Worm (Caenorhabditis elegans) whole organism, L2 larva: ENCODE measurements around the gene sor-1.

Source experiments
- alr-1 ChIP-seq: fragments of 150-350 bp; optimal IDR thresholded peaks from 2 replicates; lab custom pipeline; 2014; ENCODE audit warnings: missing biosample characterization, missing genetic modification characterization
- ama-1 ChIP-seq: fragments of 150-350 bp; optimal IDR thresholded peaks from 2 replicates; lab custom pipeline; 2018; ENCODE audit warnings: inconsistent platforms
- fos-1 ChIP-seq: fragments of 150-350 bp; optimal IDR thresholded peaks from 2 replicates; lab custom pipeline; 2014; ENCODE audit warnings: missing biosample characterization, missing genetic modification characterization
- lin-13 ChIP-seq: fragments of 150-350 bp; optimal IDR thresholded peaks from 2 replicates; lab custom pipeline; 2014; ENCODE audit warnings: missing biosample characterization, missing genetic modification reagents, missing genetic modification characterization
- lsy-2 ChIP-seq, 2 experiments: fragments of 150-350 bp in 1 of 2; sonication (generic microtip) in 1 of 2; optimal IDR thresholded peaks; 2 replicates each; lab custom pipeline; 2014 to 2017; ENCODE audit warnings: missing biosample characterization in 2 of 2, missing genetic modification characterization in 2 of 2
- nhr-11 ChIP-seq: fragments of 150-350 bp; optimal IDR thresholded peaks from 2 replicates; lab custom pipeline; 2014; ENCODE audit warnings: missing biosample characterization, missing genetic modification characterization
- nhr-12 ChIP-seq: fragments of 150-350 bp; optimal IDR thresholded peaks from 2 replicates; lab custom pipeline; 2014; ENCODE audit warnings: missing biosample characterization, missing genetic modification characterization
- nhr-25 ChIP-seq: fragments of 150-350 bp; sonication (generic microtip); optimal IDR thresholded peaks from 3 replicates; lab custom pipeline; 2014; ENCODE audit warnings: missing biosample characterization, missing genetic modification characterization
- ztf-11 ChIP-seq: sonication (generic microtip); optimal IDR thresholded peaks from 2 replicates; lab custom pipeline; 2017; ENCODE audit warnings: missing biosample characterization, missing genetic modification characterization

DNA sequence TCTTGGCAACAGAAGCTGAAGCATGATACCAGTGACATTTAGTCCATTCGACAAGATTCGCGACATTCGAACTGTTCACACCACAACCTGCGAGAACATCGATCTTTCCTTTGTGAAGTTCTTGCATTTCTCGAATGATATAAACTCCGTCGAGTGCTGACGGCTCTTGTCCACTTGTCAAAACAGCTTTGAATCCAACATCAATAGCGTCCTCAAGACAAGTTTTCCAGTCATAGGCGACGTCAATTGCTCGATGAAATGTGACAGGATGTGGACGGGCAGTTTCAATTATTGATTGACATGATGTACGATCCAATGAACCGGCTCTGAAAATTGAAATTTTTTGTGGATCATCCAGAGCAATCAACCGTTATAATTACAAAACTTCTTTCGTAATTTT, 15.3 kb upstream of the sor-1 start:
- no peak for TF ChIP-seq ztf-11
- TF ChIP-seq lin-13 (GFP tag; lab: Kevin White, UChicago): no peak
- TF ChIP-seq fos-1 (tag; lab: Kevin White, UChicago): no peak
- TF ChIP-seq lsy-2 (tag; optimal IDR thresholded peaks at IDR 0.05; lab: Kevin White, UChicago): no peak
- TF ChIP-seq ama-1 (lab: Kevin White, UChicago): no peak
- no peak for TF ChIP-seq nhr-11
- no peak for TF ChIP-seq nhr-12 (tag; lab: Kevin White, UChicago)
- no peak for TF ChIP-seq alr-1 (tag; lab: Kevin White, UChicago)
- TF ChIP-seq nhr-25 (tag; lab: Kevin White, UChicago): no peak
